Fruit fly (Drosophila melanogaster) whole organism, embryonic: ENCODE measurements around the gene tsh.

Experiments used
- Atf-2 ChIP-seq: fragments of 200-800 bp; sonication (Bioruptor generic); optimal IDR thresholded peaks from 2 replicates; lab custom pipeline; 2016; ENCODE audit warnings: missing biosample characterization, missing genetic modification characterization
- Bdp1 ChIP-seq: fragments of 200-800 bp; sonication (Bioruptor generic); optimal IDR thresholded peaks from 3 replicates; lab custom pipeline; 2016; ENCODE audit warnings: missing biosample characterization, missing genetic modification characterization
- BtbVII ChIP-seq: fragments of 200-800 bp; sonication (Bioruptor generic); optimal IDR thresholded peaks from 3 replicates; lab custom pipeline; 2017; ENCODE audit warnings: missing biosample characterization, mild to moderate bottlenecking, missing genetic modification characterization
- CG10321 ChIP-seq: fragments of 200-800 bp; sonication (Bioruptor generic); IDR thresholded peaks from 2 replicates; pipeline ENCODE4 v1.3.6; 2022; ENCODE audit warnings: missing biosample characterization, missing genetic modification characterization
- CG11247 ChIP-seq: fragments of 200-800 bp; sonication (Bioruptor generic); IDR thresholded peaks from 2 replicates; pipeline ENCODE4 v1.3.6; 2022; ENCODE audit warnings: missing biosample characterization, missing genetic modification characterization
- CG14860 ChIP-seq: fragments of 200-800 bp; sonication (Bioruptor generic); IDR thresholded peaks from 3 replicates; pipeline ENCODE4 v1.3.6; 2022; ENCODE audit warnings: missing biosample characterization, missing genetic modification characterization; ENCODE audit not compliant: partially characterized antibody
- CG16779 ChIP-seq: fragments of 200-800 bp; sonication (Bioruptor generic); IDR thresholded peaks from 2 replicates; pipeline ENCODE4 v1.3.6; 2022; ENCODE audit warnings: missing biosample characterization, missing genetic modification characterization
- CG17361 ChIP-seq: fragments of 200-800 bp; sonication (Bioruptor generic); IDR thresholded peaks from 3 replicates; pipeline ENCODE4 v1.3.6; 2022; ENCODE audit warnings: missing biosample characterization, missing genetic modification characterization
- CG17912 ChIP-seq: fragments of 200-800 bp; sonication (Bioruptor generic); optimal IDR thresholded peaks from 2 replicates; lab custom pipeline; 2018; ENCODE audit warnings: missing biosample characterization, mild to moderate bottlenecking, missing genetic modification characterization
- CG31365 ChIP-seq: fragments of 200-800 bp; sonication (Bioruptor generic); optimal IDR thresholded peaks from 2 replicates; lab custom pipeline; 2018; ENCODE audit warnings: missing biosample characterization, mild to moderate bottlenecking, missing genetic modification characterization
- CG3995 ChIP-seq: fragments of 200-800 bp; sonication (Bioruptor generic); optimal IDR thresholded peaks from 3 replicates; lab custom pipeline; 2016; ENCODE audit warnings: missing biosample characterization, missing genetic modification characterization
- CG6854 ChIP-seq: fragments of 200-800 bp; sonication (Bioruptor generic); optimal IDR thresholded peaks from 3 replicates; lab custom pipeline; 2017; ENCODE audit warnings: missing biosample characterization, mild to moderate bottlenecking, missing genetic modification characterization
- CG9215 ChIP-seq: fragments of 200-800 bp; sonication (Bioruptor generic); IDR thresholded peaks from 2 replicates; pipeline ENCODE4 v1.3.6; 2022; ENCODE audit warnings: missing biosample characterization, missing genetic modification characterization
- CG9817 ChIP-seq: fragments of 200-800 bp; sonication (Bioruptor generic); optimal IDR thresholded peaks from 2 replicates; lab custom pipeline; 2018; ENCODE audit warnings: missing biosample characterization, mild to moderate bottlenecking, missing genetic modification characterization, moderate library complexity
- CoRest ChIP-seq: fragments of 200-800 bp; sonication (Bioruptor generic); optimal IDR thresholded peaks from 3 replicates; lab custom pipeline; 2018; ENCODE audit warnings: missing biosample characterization, mild to moderate bottlenecking, missing genetic modification characterization, moderate library complexity
- Deaf1 ChIP-seq: fragments of 200-800 bp; optimal IDR thresholded peaks from 3 replicates; lab custom pipeline; 2019; ENCODE audit warnings: missing biosample characterization, mild to moderate bottlenecking, missing genetic modification characterization, moderate library complexity
- Dfd ChIP-seq, 2 experiments: fragments of >200 bp; optimal IDR thresholded peaks; 2 replicates each; lab custom pipeline; 2017; ENCODE audit warnings: missing biosample characterization in 2 of 2, missing genetic modification characterization in 2 of 2
- Doc3 ChIP-seq: fragments of 200-800 bp; sonication (Bioruptor generic); IDR thresholded peaks from 3 replicates; pipeline ENCODE4 v1.3.6; 2022; ENCODE audit warnings: missing biosample characterization, missing genetic modification characterization; ENCODE audit not compliant: partially characterized antibody
- E2f1 ChIP-seq: fragments of 200-800 bp; sonication (Bioruptor generic); IDR thresholded peaks from 2 replicates; pipeline ENCODE4 v1.3.6; 2022; ENCODE audit warnings: missing biosample characterization, missing genetic modification characterization
- H15 ChIP-seq: fragments of 200-800 bp; sonication (Bioruptor generic); IDR thresholded peaks from 3 replicates; pipeline ENCODE4 v1.3.6; 2022; ENCODE audit warnings: missing biosample characterization, missing genetic modification characterization
- HLH3B ChIP-seq: fragments of 200-800 bp; sonication (Bioruptor generic); IDR thresholded peaks from 2 replicates; pipeline ENCODE4 v1.3.6; 2022; ENCODE audit warnings: missing biosample characterization, missing genetic modification characterization
- HmgD ChIP-seq: fragments of 200-800 bp; sonication (Bioruptor generic); optimal IDR thresholded peaks from 3 replicates; lab custom pipeline; 2016; ENCODE audit warnings: missing biosample characterization, missing genetic modification characterization
- Hmx ChIP-seq: fragments of 200-800 bp; sonication (Bioruptor generic); optimal IDR thresholded peaks from 2 replicates; lab custom pipeline; 2016; ENCODE audit warnings: missing biosample characterization, missing genetic modification characterization
- Hr3 ChIP-seq: fragments of 200-800 bp; sonication (Bioruptor generic); optimal IDR thresholded peaks from 3 replicates; lab custom pipeline; 2016; ENCODE audit warnings: missing biosample characterization, missing genetic modification characterization
- Hsf ChIP-seq: fragments of 200-800 bp; sonication (Bioruptor generic); optimal IDR thresholded peaks from 3 replicates; lab custom pipeline; 2016; ENCODE audit warnings: missing biosample characterization, missing genetic modification characterization
- Ravus ChIP-seq: fragments of 200-800 bp; sonication (Bioruptor generic); IDR thresholded peaks from 2 replicates; pipeline ENCODE4 v1.3.6; 2022; ENCODE audit warnings: missing biosample characterization, missing genetic modification characterization
- Sox100B ChIP-seq: fragments of 200-800 bp; sonication (Bioruptor generic); optimal IDR thresholded peaks from 3 replicates; lab custom pipeline; 2018; ENCODE audit warnings: missing biosample characterization, mild to moderate bottlenecking, missing genetic modification characterization
- Spps ChIP-seq: fragments of 200-800 bp; sonication (Bioruptor generic); optimal IDR thresholded peaks from 2 replicates; lab custom pipeline; 2018; ENCODE audit warnings: missing biosample characterization, mild to moderate bottlenecking, missing genetic modification characterization
- Sry-β ChIP-seq: fragments of 200-800 bp; sonication (Bioruptor generic); optimal IDR thresholded peaks from 2 replicates; lab custom pipeline; 2018; ENCODE audit warnings: missing biosample characterization, mild to moderate bottlenecking, missing genetic modification characterization, moderate library complexity
- abd-A ChIP-seq: fragments of 200-800 bp; sonication (Bioruptor generic); optimal IDR thresholded peaks from 3 replicates; lab custom pipeline; 2019; ENCODE audit warnings: missing biosample characterization, mild to moderate bottlenecking, missing genetic modification characterization, moderate library complexity
- ase ChIP-seq: fragments of 200-800 bp; sonication (Bioruptor generic); IDR thresholded peaks from 3 replicates; pipeline ENCODE4 v1.3.6; 2022; ENCODE audit warnings: missing biosample characterization, missing genetic modification characterization
- az2 ChIP-seq: fragments of 200-800 bp; sonication (Bioruptor generic); optimal IDR thresholded peaks from 3 replicates; lab custom pipeline; 2016; ENCODE audit warnings: missing biosample characterization, missing genetic modification characterization
- gro ChIP-seq: fragments of 200-800 bp; sonication (Bioruptor generic); optimal IDR thresholded peaks from 2 replicates; lab custom pipeline; 2016; ENCODE audit warnings: missing biosample characterization, missing genetic modification characterization
- hkb ChIP-seq, 2 experiments: fragments of 200-800 bp in 1 of 2; fragments of >200 bp in 1 of 2; sonication (Bioruptor generic) in 1 of 2; IDR thresholded peaks in 1 of 2; optimal IDR thresholded peaks in 1 of 2; 2 replicates each; pipeline versions ENCODE4 v1.3.6 to Lab custom; 2017 to 2022; ENCODE audit warnings: missing biosample characterization in 1 of 2, missing genetic modification characterization in 1 of 2
- ken ChIP-seq: fragments of 200-800 bp; sonication (Bioruptor generic); IDR thresholded peaks from 3 replicates; pipeline ENCODE4 v1.3.6; 2022; ENCODE audit warnings: missing biosample characterization, missing genetic modification characterization
- lab ChIP-seq: fragments of 200-800 bp; sonication (Bioruptor generic); optimal IDR thresholded peaks from 3 replicates; lab custom pipeline; 2017; ENCODE audit warnings: missing biosample characterization, missing genetic modification characterization, mild to moderate bottlenecking, moderate library complexity, missing genetic modification reagents
- odd ChIP-seq: fragments of 200-800 bp; sonication (Bioruptor generic); optimal IDR thresholded peaks from 2 replicates; lab custom pipeline; 2017; ENCODE audit warnings: missing biosample characterization, mild to moderate bottlenecking, missing genetic modification characterization
- pum ChIP-seq: fragments of 200-800 bp; sonication (Bioruptor generic); optimal IDR thresholded peaks from 2 replicates; lab custom pipeline; 2016; ENCODE audit warnings: missing biosample characterization, missing genetic modification characterization
- pzg ChIP-seq: fragments of 200-800 bp; sonication (Bioruptor generic); optimal IDR thresholded peaks from 3 replicates; lab custom pipeline; 2018; ENCODE audit warnings: missing biosample characterization, mild to moderate bottlenecking, missing genetic modification characterization, moderate library complexity
- ro ChIP-seq: fragments of 200-800 bp; sonication (Bioruptor generic); IDR thresholded peaks from 2 replicates; pipeline ENCODE4 v1.3.6; 2022; ENCODE audit warnings: missing biosample characterization, missing genetic modification characterization
- sens-2 ChIP-seq: fragments of 200-800 bp; sonication (Bioruptor generic); IDR thresholded peaks from 2 replicates; pipeline ENCODE4 v1.3.6; 2022; ENCODE audit warnings: missing biosample characterization, missing genetic modification characterization
- slou ChIP-seq: fragments of 200-800 bp; sonication (Bioruptor generic); optimal IDR thresholded peaks from 3 replicates; lab custom pipeline; 2016; ENCODE audit warnings: missing biosample characterization, missing genetic modification characterization
- slp2 ChIP-seq: fragments of 200-800 bp; sonication (Bioruptor generic); optimal IDR thresholded peaks from 2 replicates; lab custom pipeline; 2016; ENCODE audit warnings: missing biosample characterization, missing genetic modification characterization
- sqz ChIP-seq: fragments of 200-800 bp; sonication (Bioruptor generic); optimal IDR thresholded peaks from 3 replicates; lab custom pipeline; 2018; ENCODE audit warnings: missing biosample characterization, mild to moderate bottlenecking, missing genetic modification characterization
- tna ChIP-seq: fragments of 200-800 bp; sonication (Bioruptor generic); IDR thresholded peaks from 2 replicates; pipeline ENCODE4 v1.3.6; 2022; ENCODE audit warnings: missing biosample characterization, missing genetic modification characterization; ENCODE audit not compliant: partially characterized antibody
- tx ChIP-seq: fragments of 200-800 bp; sonication (Bioruptor generic); optimal IDR thresholded peaks from 2 replicates; lab custom pipeline; 2016; ENCODE audit warnings: missing biosample characterization, missing genetic modification characterization
- zen ChIP-seq: fragments of 200-800 bp; sonication (Bioruptor generic); optimal IDR thresholded peaks from 3 replicates; lab custom pipeline; 2018; ENCODE audit warnings: missing biosample characterization, mild to moderate bottlenecking, missing genetic modification characterization, moderate library complexity
- zen2 ChIP-seq: fragments of 200-800 bp; sonication (Bioruptor generic); IDR thresholded peaks from 3 replicates; pipeline ENCODE4 v1.3.6; 2022; ENCODE audit warnings: missing biosample characterization, missing genetic modification characterization; ENCODE audit not compliant: partially characterized antibody

tsh gene

DNA sequence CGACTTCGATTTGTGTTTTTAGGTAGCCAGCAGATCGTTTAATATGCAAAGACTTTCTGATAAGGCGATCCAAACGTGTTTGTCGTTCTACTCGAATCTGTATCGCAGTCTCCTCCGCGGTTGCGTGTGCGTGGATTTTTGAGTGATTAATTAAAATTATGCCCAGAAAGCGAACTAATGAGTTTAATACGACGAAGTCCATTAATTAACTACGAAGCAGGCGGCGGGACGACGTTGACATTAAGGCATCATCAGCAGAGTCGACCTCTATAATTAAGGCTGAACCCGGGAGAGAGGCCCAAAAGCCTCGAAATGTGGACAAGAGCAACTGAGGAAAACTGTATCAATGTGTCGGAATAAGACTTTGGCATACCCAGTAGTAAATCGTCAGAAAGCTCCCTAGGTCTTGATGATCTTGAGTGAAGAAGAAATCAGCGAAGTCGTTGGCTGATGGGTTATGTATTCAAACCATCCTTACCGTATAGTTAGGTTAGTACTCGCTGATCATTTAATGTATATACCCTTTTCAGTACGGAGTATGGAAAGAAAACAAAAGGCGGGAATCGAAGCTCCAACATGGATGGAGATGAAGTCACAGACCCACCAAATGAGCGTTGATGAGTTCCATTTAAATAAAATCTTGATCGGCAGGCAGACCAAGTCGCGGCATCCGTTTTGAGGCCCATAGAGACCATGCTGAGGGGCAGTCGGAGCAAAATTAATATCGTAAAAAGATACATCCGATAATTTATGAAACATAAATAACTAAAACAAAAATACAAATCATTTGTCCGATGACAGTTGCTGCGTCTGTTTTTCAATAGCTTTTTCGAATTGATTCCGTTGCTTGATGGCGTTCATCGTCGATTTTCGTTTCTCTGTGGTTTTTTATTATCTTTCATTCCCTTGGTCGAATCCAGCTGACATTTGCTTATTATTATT, 38.9 kb downstream of the tsh start (continued):
- peak; percentile 82 for TF ChIP-seq Spps (tag; lab: Kevin White, UChicago)
- peak; percentile 79 for TF ChIP-seq CG31365 (tag; lab: Kevin White, UChicago)
- peak; percentile 98 for TF ChIP-seq abd-A (tag; lab: Kevin White, UChicago)
- TF ChIP-seq CG9215 = peak; percentile 83
- peak; percentile 90 for TF ChIP-seq Hr3 (GFP tag; lab: Kevin White, UChicago)
- TF ChIP-seq CG17361 (GFP tag; lab: Robert Waterston, UW) = peak; percentile 93
- TF ChIP-seq CG6854 (GFP tag; lab: Kevin White, UChicago) = peak; percentile 55
- peak; percentile 90 for TF ChIP-seq ase (GFP tag; lab: Robert Waterston, UW)
- peak; percentile 78 for TF ChIP-seq odd
- peak; percentile 82 for TF ChIP-seq sens-2
- TF ChIP-seq lab (GFP tag; lab: Kevin White, UChicago) = peak; percentile 90
- TF ChIP-seq tna (GFP tag; lab: Robert Waterston, UW) = no peak
- peak; percentile 61 for TF ChIP-seq slou (GFP tag; lab: Kevin White, UChicago)
- peak; percentile 85 for TF ChIP-seq zen (tag; lab: Kevin White, UChicago)
- no peak for TF ChIP-seq pzg
- peak; percentile 47 for TF ChIP-seq CG3995 (GFP tag; lab: Kevin White, UChicago)
- TF ChIP-seq Bdp1 (GFP tag; lab: Kevin White, UChicago) = peak; percentile 84
- no peak for TF ChIP-seq hkb (optimal IDR thresholded peaks at IDR 0.05; lab: Kevin White, UChicago)
- peak; percentile 92 for TF ChIP-seq hkb (GFP tag; IDR thresholded peaks at IDR 0.05; lab: Robert Waterston, UW)
- TF ChIP-seq sqz = peak; percentile 71
- TF ChIP-seq CG10321 = peak; percentile 55
- TF ChIP-seq HmgD (GFP tag; lab: Kevin White, UChicago) = peak; percentile 41
- peak; percentile 91 for TF ChIP-seq slp2 (GFP tag; lab: Kevin White, UChicago)
- TF ChIP-seq BtbVII (GFP tag; lab: Kevin White, UChicago) = peak; percentile 75
- TF ChIP-seq Deaf1 = peak; percentile 47
- TF ChIP-seq CG9817 (tag; lab: Kevin White, UChicago) = peak; percentile 84
- TF ChIP-seq Dfd (GFP tag; optimal IDR thresholded peaks at IDR 0.05; lab: Kevin White, UChicago) = no peak
- TF ChIP-seq CG17912 = no peak
- peak; percentile 95 for TF ChIP-seq ken
- peak; percentile 92 for TF ChIP-seq HLH3B (GFP tag; lab: Robert Waterston, UW)
- peak; percentile 91 for TF ChIP-seq gro (GFP tag; lab: Kevin White, UChicago)
- TF ChIP-seq E2f1 (GFP tag; lab: Robert Waterston, UW) = peak; percentile 92
- TF ChIP-seq CG14860 (GFP tag; lab: Robert Waterston, UW) = no peak
- TF ChIP-seq CG11247 (GFP tag; lab: Robert Waterston, UW) = peak; percentile 86
- TF ChIP-seq Sox100B (GFP tag; lab: Kevin White, UChicago) = peak; percentile 89
- peak; percentile 90 for TF ChIP-seq Hsf
- 0 out of 3 replicates have a peak, but pooled peaks have one; percentile 27 for TF ChIP-seq zen2 (GFP tag; lab: Robert Waterston, UW)
- TF ChIP-seq pum (GFP tag; lab: Kevin White, UChicago) = peak; percentile 92
- TF ChIP-seq Hmx (GFP tag; lab: Kevin White, UChicago) = peak; percentile 62
- TF ChIP-seq Atf-2 (GFP tag; lab: Kevin White, UChicago) = peak; percentile 91
- peak; percentile 94 for TF ChIP-seq CoRest (tag; lab: Kevin White, UChicago)
- peak; percentile 90 for TF ChIP-seq H15 (GFP tag; lab: Robert Waterston, UW)
- no peak for TF ChIP-seq Doc3 (GFP tag; lab: Robert Waterston, UW)
- peak; percentile 58 for TF ChIP-seq Ravus (GFP tag; lab: Robert Waterston, UW)
- TF ChIP-seq az2 (GFP tag; lab: Kevin White, UChicago) = peak; percentile 92
- peak; percentile 58 for TF ChIP-seq Sry-β (GFP tag; lab: Kevin White, UChicago)
- TF ChIP-seq CG16779 (GFP tag; lab: Robert Waterston, UW) = peak; percentile 87
- TF ChIP-seq tx (GFP tag; lab: Kevin White, UChicago) = peak; percentile 85
- peak; percentile 69 for TF ChIP-seq ro (GFP tag; lab: Robert Waterston, UW)
